Worm (Caenorhabditis elegans): ENCODE data around the gene R148.4.

ce11 chrIII:3129036-3129435 lies 42.4 kb upstream of the R148.4 start, which contains the start of gene Y53G8B.1:
- no peak for TF ChIP-seq zfh-2 (GFP tag; conservative IDR thresholded peaks at IDR 0.05)
- no peak for TF ChIP-seq tbx-9 (tag; optimal IDR thresholded peaks at IDR 0.05; ENCODE audit: borderline replicate concordance)
- TF ChIP-seq snpc-4 (GFP tag; optimal IDR thresholded peaks at IDR 0.05) = no peak
- no peak for TF ChIP-seq snpc-4 (tag; optimal IDR thresholded peaks at IDR 0.05)
- no peak for TF ChIP-seq nhr-120 (GFP tag; IDR thresholded peaks at IDR 0.05)
